Worm (Caenorhabditis elegans) whole organism, L3 larva: Measurements from ENCODE around the gene bus-17.

Experiments used
- R02D3.7 ChIP-seq: fragments of 150-350 bp; optimal IDR thresholded peaks from 2 replicates; lab custom pipeline; 2014; ENCODE audit warnings: missing biosample characterization, missing genetic modification characterization
- ZK546.5 ChIP-seq: sonication (generic microtip); optimal IDR thresholded peaks from 2 replicates; lab custom pipeline; 2017; ENCODE audit warnings: missing biosample characterization, missing genetic modification characterization
- aly-2 ChIP-seq: fragments of 150-350 bp; optimal IDR thresholded peaks from 2 replicates; lab custom pipeline; 2014; ENCODE audit warnings: missing biosample characterization, missing genetic modification characterization
- ceh-16 ChIP-seq: sonication (generic microtip); optimal IDR thresholded peaks from 2 replicates; lab custom pipeline; 2017; ENCODE audit warnings: missing biosample characterization, missing genetic modification characterization
- ceh-82 ChIP-seq: fragments of 150-350 bp; optimal IDR thresholded peaks from 2 replicates; lab custom pipeline; 2014; ENCODE audit warnings: missing biosample characterization, missing genetic modification characterization
- ceh-9 ChIP-seq: sonication (generic microtip); optimal IDR thresholded peaks from 2 replicates; lab custom pipeline; 2018; ENCODE audit warnings: missing biosample characterization, missing genetic modification characterization
- egl-27 ChIP-seq: sonication (generic microtip); optimal IDR thresholded peaks from 4 replicates; lab custom pipeline; 2017; ENCODE audit warnings: missing biosample characterization, missing genetic modification reagents, missing genetic modification characterization
- egl-5 ChIP-seq: fragments of 150-350 bp; optimal IDR thresholded peaks from 2 replicates; lab custom pipeline; 2017; ENCODE audit warnings: missing biosample characterization, missing genetic modification reagents, missing genetic modification characterization, inconsistent platforms
- elt-1 ChIP-seq: fragments of 150-350 bp; optimal IDR thresholded peaks from 2 replicates; lab custom pipeline; 2014; ENCODE audit warnings: missing biosample characterization, missing genetic modification characterization
- elt-2 ChIP-seq: sonication (generic microtip); optimal IDR thresholded peaks from 2 replicates; lab custom pipeline; 2016; ENCODE audit warnings: missing genetic modification reagents, mild to moderate bottlenecking, missing genetic modification characterization, missing compliant biosample characterization
- elt-3 ChIP-seq, 3 experiments: fragments of 150-350 bp in 1 of 3; sonication (generic microtip) in 2 of 3; optimal IDR thresholded peaks; 2 replicates in 2 of 3; 4 replicates in 1 of 3; lab custom pipeline; 2014 to 2017; ENCODE audit warnings: missing biosample characterization in 3 of 3, missing genetic modification characterization in 3 of 3
- fkh-10 ChIP-seq: sonication (generic microtip); optimal IDR thresholded peaks from 2 replicates; lab custom pipeline; 2017; ENCODE audit warnings: missing biosample characterization, missing genetic modification reagents, missing genetic modification characterization
- fos-1 ChIP-seq: fragments of 150-350 bp; optimal IDR thresholded peaks from 2 replicates; lab custom pipeline; 2014; ENCODE audit warnings: missing biosample characterization, missing genetic modification characterization
- hmg-11 ChIP-seq: sonication (generic microtip); optimal IDR thresholded peaks from 2 replicates; lab custom pipeline; 2016; ENCODE audit warnings: missing genetic modification characterization, missing compliant biosample characterization
- lin-15B ChIP-seq: fragments of 150-350 bp; optimal IDR thresholded peaks from 2 replicates; lab custom pipeline; 2014; ENCODE audit warnings: missing biosample characterization, missing genetic modification characterization
- lin-39 ChIP-seq: fragments of 150-350 bp; optimal IDR thresholded peaks from 2 replicates; lab custom pipeline; 2018; ENCODE audit warnings: missing biosample characterization, missing genetic modification reagents, missing genetic modification characterization
- mdl-1 ChIP-seq: fragments of 150-350 bp; optimal IDR thresholded peaks from 2 replicates; lab custom pipeline; 2014; ENCODE audit warnings: missing biosample characterization, missing genetic modification characterization
- mml-1 ChIP-seq: fragments of 150-350 bp; sonication (generic microtip); optimal IDR thresholded peaks from 3 replicates; lab custom pipeline; 2014; ENCODE audit warnings: missing biosample characterization, missing genetic modification characterization
- nfya-1 ChIP-seq: sonication (generic microtip); optimal IDR thresholded peaks from 2 replicates; lab custom pipeline; 2017; ENCODE audit warnings: missing genetic modification characterization, mild to moderate bottlenecking, missing compliant biosample characterization, antibody characterized with exemption, moderate library complexity; ENCODE audit not compliant: insufficient read depth
- nhr-11 ChIP-seq: fragments of 150-350 bp; optimal IDR thresholded peaks from 2 replicates; lab custom pipeline; 2014; ENCODE audit warnings: missing biosample characterization, missing genetic modification characterization
- nhr-23 ChIP-seq: fragments of 150-350 bp; optimal IDR thresholded peaks from 2 replicates; lab custom pipeline; 2014; ENCODE audit warnings: missing biosample characterization, missing genetic modification reagents, missing genetic modification characterization
- nhr-237 ChIP-seq: fragments of 150-350 bp; optimal IDR thresholded peaks from 2 replicates; lab custom pipeline; 2014; ENCODE audit warnings: missing biosample characterization, missing genetic modification characterization
- nhr-25 ChIP-seq: sonication (generic microtip); optimal IDR thresholded peaks from 2 replicates; lab custom pipeline; 2017; ENCODE audit warnings: missing biosample characterization, missing genetic modification characterization
- nhr-28 ChIP-seq: fragments of 150-350 bp; optimal IDR thresholded peaks from 2 replicates; lab custom pipeline; 2014; ENCODE audit warnings: missing biosample characterization, missing genetic modification characterization
- nhr-76 ChIP-seq: fragments of 150-350 bp; sonication (generic microtip); optimal IDR thresholded peaks from 5 replicates; lab custom pipeline; 2014; ENCODE audit warnings: missing biosample characterization, missing genetic modification characterization
- nhr-77 ChIP-seq: fragments of 150-350 bp; optimal IDR thresholded peaks from 2 replicates; lab custom pipeline; 2014; ENCODE audit warnings: missing biosample characterization, missing genetic modification characterization
- pha-4 ChIP-seq: fragments of 150-350 bp; optimal IDR thresholded peaks from 2 replicates; lab custom pipeline; 2014; ENCODE audit warnings: missing biosample characterization, missing genetic modification reagents, missing genetic modification characterization
- sea-2 ChIP-seq: fragments of 150-350 bp; sonication (generic microtip); optimal IDR thresholded peaks from 4 replicates; lab custom pipeline; 2014; ENCODE audit warnings: missing biosample characterization, missing genetic modification reagents, missing genetic modification characterization
- skn-1 ChIP-seq: fragments of 150-350 bp; optimal IDR thresholded peaks from 2 replicates; lab custom pipeline; 2014; ENCODE audit warnings: missing biosample characterization, missing genetic modification characterization
- snpc-4 ChIP-seq: fragments of 150-350 bp; optimal IDR thresholded peaks from 2 replicates; lab custom pipeline; 2014; ENCODE audit warnings: missing biosample characterization, missing genetic modification characterization
- tbx-2 ChIP-seq: sonication (generic microtip); optimal IDR thresholded peaks from 2 replicates; lab custom pipeline; 2016; ENCODE audit warnings: mild to moderate bottlenecking, missing genetic modification characterization, missing compliant biosample characterization
- unc-62 ChIP-seq: fragments of 150-350 bp; sonication (generic microtip); optimal IDR thresholded peaks from 4 replicates; lab custom pipeline; 2014; ENCODE audit warnings: missing biosample characterization, missing genetic modification reagents, missing genetic modification characterization
- zag-1 ChIP-seq: fragments of 150-350 bp; optimal IDR thresholded peaks from 2 replicates; lab custom pipeline; 2014; ENCODE audit warnings: missing biosample characterization, missing genetic modification characterization

bus-17 gene

ce11 chrX:15736419-15736818, 29.7 kb downstream of the bus-17 start (continued):
- TF ChIP-seq mml-1 (tag; lab: Kevin White, UChicago) (no peak), ceh-9 (no peak), egl-27 (tag; lab: Kevin White, UChicago) (peak; percentile 4), nhr-237 (tag; lab: Kevin White, UChicago) (no peak), ceh-16 (tag; lab: Kevin White, UChicago) (no peak), nhr-11 (tag; lab: Kevin White, UChicago) (no peak), ZK546.5 (tag; lab: Kevin White, UChicago) (no peak), tbx-2 (tag; lab: Kevin White, UChicago) (peak; percentile 82)
- TF ChIP-seq, all 47 proteins: peak for 20

ce11 chrX:15731668-15732067, 34.5 kb downstream of the bus-17 start, which contains the start of gene lin-15A:
Gene lin-15A (plus strand): TSS chrX:15731968.
- TF ChIP-seq fos-1 = no peak
- TF ChIP-seq nfya-1 = no peak
- TF ChIP-seq nhr-25 (tag; lab: Kevin White, UChicago) = no peak
- no peak for TF ChIP-seq pha-4 (tag; lab: Kevin White, UChicago)
- TF ChIP-seq unc-62 (GFP tag; lab: Kevin White, UChicago) = no peak
- no peak for TF ChIP-seq fkh-10 (GFP tag; lab: Kevin White, UChicago)
- no peak for TF ChIP-seq aly-2
- TF ChIP-seq mdl-1 (tag; lab: Kevin White, UChicago) = no peak
- TF ChIP-seq egl-5 (tag; lab: Kevin White, UChicago) = no peak

- TF ChIP-seq snpc-4 (tag; lab: Kevin White, UChicago) = no peak
- no peak for TF ChIP-seq mdl-1 (tag; lab: Kevin White, UChicago)
- no peak for TF ChIP-seq mml-1 (tag; lab: Kevin White, UChicago)
- TF ChIP-seq sea-2 = no peak
- TF ChIP-seq egl-27 (tag; lab: Kevin White, UChicago) = no peak
- TF ChIP-seq nhr-25 (tag; lab: Kevin White, UChicago) = no peak
- no peak for TF ChIP-seq elt-1 (tag; lab: Kevin White, UChicago)
- no peak for TF ChIP-seq nhr-28 (tag; lab: Kevin White, UChicago)
- TF ChIP-seq lin-15B = no peak
- TF ChIP-seq skn-1 = no peak
- TF ChIP-seq lin-39 (tag; lab: Kevin White, UChicago) = no peak
- no peak for TF ChIP-seq zag-1 (tag; lab: Kevin White, UChicago)
- TF ChIP-seq nhr-76 (tag; lab: Kevin White, UChicago) = no peak
- no peak for TF ChIP-seq elt-3 (tag; optimal IDR thresholded peaks at IDR 0.05; lab: Kevin White, UChicago)
- no peak for TF ChIP-seq ceh-9
Observed at ce11 chrX:15730342-15730741, 35.8 kb downstream of the bus-17 start.

ce11 chrX:15725566-15726173, 40.5 kb downstream of the bus-17 start, which contains the start of gene lin-15B:
Gene lin-15B (plus strand): TSS chrX:15726123.
- no peak for TF ChIP-seq R02D3.7
- TF ChIP-seq unc-62 (GFP tag; lab: Kevin White, UChicago) = no peak
- peak; percentile 74 for TF ChIP-seq lin-15B
- no peak for TF ChIP-seq nhr-28 (tag; lab: Kevin White, UChicago)
- no peak for TF ChIP-seq egl-27 (tag; lab: Kevin White, UChicago)
- TF ChIP-seq, all 47 proteins: peak for 1

- no peak for TF ChIP-seq nhr-77 (tag; lab: Kevin White, UChicago)
- TF ChIP-seq sea-2 = peak; percentile 62
- TF ChIP-seq nfya-1 = no peak
- no peak for TF ChIP-seq ceh-82
- peak; percentile 78 for TF ChIP-seq pha-4 (tag; lab: Kevin White, UChicago)
- peak; percentile 27 for TF ChIP-seq skn-1
- peak; percentile 46 for TF ChIP-seq hmg-11
- TF ChIP-seq nhr-23 (tag; lab: Kevin White, UChicago) = peak; percentile 48
- TF ChIP-seq elt-2 (tag; lab: Kevin White, UChicago) = peak; percentile 24
- TF ChIP-seq lin-15B = peak; percentile 98
- TF ChIP-seq nhr-25 (tag; lab: Kevin White, UChicago) = peak; percentile 68
- TF ChIP-seq snpc-4 (tag; lab: Kevin White, UChicago) = peak; percentile 74
Observed at ce11 chrX:15724994-15725393, 41.2 kb downstream of the bus-17 start.
